Fruit fly (Drosophila melanogaster): Measurements from ENCODE around the gene CG4836.
A peak's percentile ranks its signal among the peaks of the same experiment; 100 is the strongest.

CG4836 gene

DNA sequence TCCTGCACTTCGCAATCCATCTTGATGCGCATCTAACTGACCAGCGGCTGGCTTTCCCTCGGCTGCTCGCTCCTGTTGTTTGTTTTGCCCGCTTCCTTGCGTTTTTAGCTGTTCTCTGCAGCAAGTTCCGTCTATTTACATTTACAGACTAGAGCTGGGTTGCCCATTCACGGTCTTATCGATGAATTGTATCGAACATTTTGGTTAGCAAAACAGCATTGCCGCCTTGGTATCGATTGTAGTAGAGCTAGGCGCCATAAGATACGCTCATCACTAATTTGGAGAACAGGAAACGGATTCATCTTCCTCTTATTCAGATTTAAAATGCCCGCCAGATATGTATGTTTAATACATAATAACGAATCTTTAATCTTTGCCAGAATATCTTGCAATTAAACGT is 22.2 kb downstream of the CG4836 start, which contains the start of gene Regnase-1 (continued):
- TF ChIP-seq CG8089 (GFP tag; optimal IDR thresholded peaks at IDR 0.05) (peak; percentile 90), amos (GFP tag; IDR thresholded peaks at IDR 0.05; ENCODE audit: partially characterized antibody) (peak; percentile 98), sug (tag; optimal IDR thresholded peaks at IDR 0.05) (peak; percentile 88), CG16863 (GFP tag; optimal IDR thresholded peaks at IDR 0.05) (peak; percentile 77), Nf-YB (GFP tag; optimal IDR thresholded peaks at IDR 0.05) (peak; percentile 78), CG17359 (tag; optimal IDR thresholded peaks at IDR 0.05) (peak; percentile 94), toy (GFP tag; IDR thresholded peaks at IDR 0.05) (peak; percentile 71), trh (GFP tag; optimal IDR thresholded peaks at IDR 0.05) (peak; percentile 93), Jarid2 (GFP tag; optimal IDR thresholded peaks at IDR 0.05) (peak; percentile 78), CG12744 (GFP tag; optimal IDR thresholded peaks at IDR 0.05) (peak; percentile 90), Bteb2 (GFP tag; optimal IDR thresholded peaks at IDR 0.05) (peak; percentile 85), Sry-β (GFP tag; optimal IDR thresholded peaks at IDR 0.05) (peak; percentile 74), ato (GFP tag; IDR thresholded peaks at IDR 0.05; ENCODE audit: partially characterized antibody) (peak; percentile 96), CG9876 (GFP tag; optimal IDR thresholded peaks at IDR 0.05) (peak; percentile 89), Chrac-16 (GFP tag; optimal IDR thresholded peaks at IDR 0.05) (peak; percentile 59), TFAM (GFP tag; optimal IDR thresholded peaks at IDR 0.05) (peak; percentile 89), CG32532 (GFP tag; IDR thresholded peaks at IDR 0.05) (peak; percentile 93), CG2889 (GFP tag; IDR thresholded peaks at IDR 0.05) (0 out of 3 replicates have a peak, but pooled peaks have one; percentile 35), CG17385 (GFP tag; optimal IDR thresholded peaks at IDR 0.05) (peak; percentile 99), CG2678 (tag; optimal IDR thresholded peaks at IDR 0.05) (peak; percentile 82), CG8944 (GFP tag; optimal IDR thresholded peaks at IDR 0.05) (peak; percentile 60), lmd (GFP tag; IDR thresholded peaks at IDR 0.05) (peak; percentile 67), CG2202 (tag; optimal IDR thresholded peaks at IDR 0.05) (peak; percentile 93), gem (tag; optimal IDR thresholded peaks at IDR 0.05) (peak; percentile 78), oc (tag; optimal IDR thresholded peaks at IDR 0.05) (peak; percentile 84), crol (GFP tag; IDR thresholded peaks at IDR 0.05) (no peak), tup (GFP tag; optimal IDR thresholded peaks at IDR 0.05) (peak; percentile 64), bcd (GFP tag; optimal IDR thresholded peaks at IDR 0.05) (peak; percentile 95), CG12155 (GFP tag; optimal IDR thresholded peaks at IDR 0.05) (peak; percentile 75), E2f1 (GFP tag; IDR thresholded peaks at IDR 0.05) (peak; percentile 90), kay (GFP tag; optimal IDR thresholded peaks at IDR 0.05) (peak; percentile 59), wdn (GFP tag; IDR thresholded peaks at IDR 0.05) (peak; percentile 85), aop (GFP tag; IDR thresholded peaks at IDR 0.05) (no peak), onecut (GFP tag; IDR thresholded peaks at IDR 0.05) (peak; percentile 88), Dip3 (GFP tag; optimal IDR thresholded peaks at IDR 0.05) (peak; percentile 60), CoRest (tag; optimal IDR thresholded peaks at IDR 0.05) (peak; percentile 93), pfk (GFP tag; optimal IDR thresholded peaks at IDR 0.05) (peak; percentile 81), CG7357 (GFP tag; IDR thresholded peaks at IDR 0.05) (no peak), Atf3 (GFP tag; optimal IDR thresholded peaks at IDR 0.05) (peak; percentile 83), NC2α (GFP tag; optimal IDR thresholded peaks at IDR 0.05) (peak; percentile 86), crp (GFP tag; optimal IDR thresholded peaks at IDR 0.05) (peak in 1 of 2 experiments; percentile 63), chn (GFP tag; optimal IDR thresholded peaks at IDR 0.05) (peak; percentile 86), CG1529 (GFP tag; optimal IDR thresholded peaks at IDR 0.05) (peak; percentile 90), zfh1 (GFP tag; IDR thresholded peaks at IDR 0.05) (peak; percentile 92), Usf (GFP tag; optimal IDR thresholded peaks at IDR 0.05) (peak; percentile 68), CG6254 (GFP tag; optimal IDR thresholded peaks at IDR 0.05) (peak; percentile 93), Dll (GFP tag; IDR thresholded peaks at IDR 0.05; ENCODE audit: partially characterized antibody) (peak; percentile 95), CG17829 (tag; optimal IDR thresholded peaks at IDR 0.05) (peak; percentile 90), GATAe (GFP tag; conservative IDR thresholded peaks at IDR 0.05) (peak; percentile 68), Ptx1 (GFP tag; IDR thresholded peaks at IDR 0.05) (peak; percentile 80), CG13775 (GFP tag; optimal IDR thresholded peaks at IDR 0.05) (peak; percentile 95)
